Worm (Caenorhabditis elegans) whole organism, L3 larva: ENCODE measurements around the gene srw-99.

Experiments
- ZK546.5 ChIP-seq: sonication (generic microtip); optimal IDR thresholded peaks from 2 replicates; lab custom pipeline; 2017; ENCODE audit warnings: missing biosample characterization, missing genetic modification characterization
- aly-2 ChIP-seq: fragments of 150-350 bp; optimal IDR thresholded peaks from 2 replicates; lab custom pipeline; 2014; ENCODE audit warnings: missing biosample characterization, missing genetic modification characterization
- ceh-82 ChIP-seq: fragments of 150-350 bp; optimal IDR thresholded peaks from 2 replicates; lab custom pipeline; 2014; ENCODE audit warnings: missing biosample characterization, missing genetic modification characterization
- ceh-9 ChIP-seq: sonication (generic microtip); optimal IDR thresholded peaks from 2 replicates; lab custom pipeline; 2018; ENCODE audit warnings: missing biosample characterization, missing genetic modification characterization
- egl-27 ChIP-seq: sonication (generic microtip); optimal IDR thresholded peaks from 4 replicates; lab custom pipeline; 2017; ENCODE audit warnings: missing biosample characterization, missing genetic modification reagents, missing genetic modification characterization
- elt-1 ChIP-seq: fragments of 150-350 bp; optimal IDR thresholded peaks from 2 replicates; lab custom pipeline; 2014; ENCODE audit warnings: missing biosample characterization, missing genetic modification characterization
- elt-2 ChIP-seq: sonication (generic microtip); optimal IDR thresholded peaks from 2 replicates; lab custom pipeline; 2016; ENCODE audit warnings: missing genetic modification reagents, mild to moderate bottlenecking, missing genetic modification characterization, missing compliant biosample characterization
- elt-3 ChIP-seq, 3 experiments: fragments of 150-350 bp in 1 of 3; sonication (generic microtip) in 2 of 3; optimal IDR thresholded peaks; 2 replicates in 2 of 3; 4 replicates in 1 of 3; lab custom pipeline; 2014 to 2017; ENCODE audit warnings: missing biosample characterization in 3 of 3, missing genetic modification characterization in 3 of 3
- eor-1 ChIP-seq, 2 experiments: fragments of 150-350 bp; optimal IDR thresholded peaks; 2 replicates each; lab custom pipeline; 2014 to 2018; ENCODE audit warnings: missing biosample characterization in 2 of 2, missing genetic modification characterization in 2 of 2
- fkh-2 ChIP-seq: fragments of 150-350 bp; optimal IDR thresholded peaks from 2 replicates; lab custom pipeline; 2014; ENCODE audit warnings: missing biosample characterization, missing genetic modification reagents, missing genetic modification characterization
- hmg-11 ChIP-seq: sonication (generic microtip); optimal IDR thresholded peaks from 2 replicates; lab custom pipeline; 2016; ENCODE audit warnings: missing genetic modification characterization, missing compliant biosample characterization
- jun-1 ChIP-seq: fragments of 150-350 bp; optimal IDR thresholded peaks from 2 replicates; lab custom pipeline; 2014; ENCODE audit warnings: missing biosample characterization, missing genetic modification reagents, missing genetic modification characterization
- lsy-12 ChIP-seq: sonication (generic microtip); optimal IDR thresholded peaks from 2 replicates; lab custom pipeline; 2016; ENCODE audit warnings: mild to moderate bottlenecking, missing genetic modification characterization, missing compliant biosample characterization
- mdl-1 ChIP-seq: fragments of 150-350 bp; optimal IDR thresholded peaks from 2 replicates; lab custom pipeline; 2014; ENCODE audit warnings: missing biosample characterization, missing genetic modification characterization
- mml-1 ChIP-seq: fragments of 150-350 bp; sonication (generic microtip); optimal IDR thresholded peaks from 3 replicates; lab custom pipeline; 2014; ENCODE audit warnings: missing biosample characterization, missing genetic modification characterization
- nfya-1 ChIP-seq: sonication (generic microtip); optimal IDR thresholded peaks from 2 replicates; lab custom pipeline; 2017; ENCODE audit warnings: missing genetic modification characterization, mild to moderate bottlenecking, missing compliant biosample characterization, antibody characterized with exemption, moderate library complexity; ENCODE audit not compliant: insufficient read depth
- nhr-11 ChIP-seq: fragments of 150-350 bp; optimal IDR thresholded peaks from 2 replicates; lab custom pipeline; 2014; ENCODE audit warnings: missing biosample characterization, missing genetic modification characterization
- nhr-12 ChIP-seq: fragments of 150-350 bp; optimal IDR thresholded peaks from 2 replicates; lab custom pipeline; 2014; ENCODE audit warnings: missing biosample characterization, missing genetic modification characterization
- nhr-23 ChIP-seq: fragments of 150-350 bp; optimal IDR thresholded peaks from 2 replicates; lab custom pipeline; 2014; ENCODE audit warnings: missing biosample characterization, missing genetic modification reagents, missing genetic modification characterization
- nhr-237 ChIP-seq: fragments of 150-350 bp; optimal IDR thresholded peaks from 2 replicates; lab custom pipeline; 2014; ENCODE audit warnings: missing biosample characterization, missing genetic modification characterization
- nhr-28 ChIP-seq: fragments of 150-350 bp; optimal IDR thresholded peaks from 2 replicates; lab custom pipeline; 2014; ENCODE audit warnings: missing biosample characterization, missing genetic modification characterization
- nhr-67 ChIP-seq: fragments of 150-350 bp; optimal IDR thresholded peaks from 2 replicates; lab custom pipeline; 2014; ENCODE audit warnings: missing biosample characterization, missing genetic modification characterization
- nhr-76 ChIP-seq: fragments of 150-350 bp; sonication (generic microtip); optimal IDR thresholded peaks from 5 replicates; lab custom pipeline; 2014; ENCODE audit warnings: missing biosample characterization, missing genetic modification characterization
- nhr-77 ChIP-seq: fragments of 150-350 bp; optimal IDR thresholded peaks from 2 replicates; lab custom pipeline; 2014; ENCODE audit warnings: missing biosample characterization, missing genetic modification characterization
- pha-4 ChIP-seq: fragments of 150-350 bp; optimal IDR thresholded peaks from 2 replicates; lab custom pipeline; 2014; ENCODE audit warnings: missing biosample characterization, missing genetic modification reagents, missing genetic modification characterization
- sea-2 ChIP-seq: fragments of 150-350 bp; sonication (generic microtip); optimal IDR thresholded peaks from 4 replicates; lab custom pipeline; 2014; ENCODE audit warnings: missing biosample characterization, missing genetic modification reagents, missing genetic modification characterization
- skn-1 ChIP-seq: fragments of 150-350 bp; optimal IDR thresholded peaks from 2 replicates; lab custom pipeline; 2014; ENCODE audit warnings: missing biosample characterization, missing genetic modification characterization
- snpc-4 ChIP-seq: fragments of 150-350 bp; optimal IDR thresholded peaks from 2 replicates; lab custom pipeline; 2014; ENCODE audit warnings: missing biosample characterization, missing genetic modification characterization
- tbx-2 ChIP-seq: sonication (generic microtip); optimal IDR thresholded peaks from 2 replicates; lab custom pipeline; 2016; ENCODE audit warnings: mild to moderate bottlenecking, missing genetic modification characterization, missing compliant biosample characterization
- unc-39 ChIP-seq: sonication (generic microtip); optimal IDR thresholded peaks from 4 replicates; lab custom pipeline; 2017; ENCODE audit warnings: missing biosample characterization, missing genetic modification characterization
- unc-62 ChIP-seq: fragments of 150-350 bp; sonication (generic microtip); optimal IDR thresholded peaks from 4 replicates; lab custom pipeline; 2014; ENCODE audit warnings: missing biosample characterization, missing genetic modification reagents, missing genetic modification characterization
- zag-1 ChIP-seq: fragments of 150-350 bp; optimal IDR thresholded peaks from 2 replicates; lab custom pipeline; 2014; ENCODE audit warnings: missing biosample characterization, missing genetic modification characterization
- ztf-4 ChIP-seq: fragments of 150-350 bp; optimal IDR thresholded peaks from 2 replicates; lab custom pipeline; 2014; ENCODE audit warnings: missing biosample characterization, missing genetic modification characterization

Gene srw-99

ce11 chrV:1699228-1699795 is 9.2 kb upstream of the srw-99 start:
- TF ChIP-seq unc-62 (no peak), nhr-23 (tag; lab: Kevin White, UChicago) (no peak), nhr-28 (tag; lab: Kevin White, UChicago) (no peak), snpc-4 (tag; lab: Kevin White, UChicago) (no peak), elt-2 (tag; lab: Kevin White, UChicago) (no peak), pha-4 (tag; lab: Kevin White, UChicago) (no peak), elt-1 (tag; lab: Kevin White, UChicago) (no peak), jun-1 (tag; lab: Kevin White, UChicago) (no peak), ceh-82 (tag; lab: Kevin White, UChicago) (no peak), ceh-9 (tag; lab: Kevin White, UChicago) (no peak), fkh-2 (tag; lab: Kevin White, UChicago) (no peak), aly-2 (tag; lab: Kevin White, UChicago) (no peak), eor-1 (tag; optimal IDR thresholded peaks at IDR 0.05; lab: Kevin White, UChicago) (no peak), skn-1 (tag; lab: Kevin White, UChicago) (no peak), elt-3 (tag; optimal IDR thresholded peaks at IDR 0.05; lab: Kevin White, UChicago) (no peak), nfya-1 (no peak)

ce11 chrV:1701584-1702101 is 6.9 kb upstream of the srw-99 start, which contains the start of gene srw-90:
srw-90 (plus strand) TSS chrV:1702051.
- TF ChIP-seq snpc-4 (tag; lab: Kevin White, UChicago) (no peak), egl-27 (no peak), nhr-11 (tag; lab: Kevin White, UChicago) (no peak), hmg-11 (tag; lab: Kevin White, UChicago) (no peak), nhr-23 (tag; lab: Kevin White, UChicago) (no peak), unc-39 (no peak), elt-2 (tag; lab: Kevin White, UChicago) (no peak), nhr-12 (tag; lab: Kevin White, UChicago) (no peak)

ce11 chrV:1710909-1711308 is 2.4 kb downstream of the srw-99 start, which contains the start of gene srw-100:
srw-100 (plus strand) TSS chrV:1711209.
- TF ChIP-seq skn-1 (tag; lab: Kevin White, UChicago) (no peak), pha-4 (tag; lab: Kevin White, UChicago) (no peak), mml-1 (tag; lab: Kevin White, UChicago) (no peak), nhr-23 (tag; lab: Kevin White, UChicago) (no peak), nhr-76 (tag; lab: Kevin White, UChicago) (no peak), nhr-77 (tag; lab: Kevin White, UChicago) (no peak), sea-2 (GFP tag; lab: Kevin White, UChicago) (no peak), egl-27 (no peak), mdl-1 (tag; lab: Kevin White, UChicago) (no peak), zag-1 (no peak), nhr-67 (tag; lab: Kevin White, UChicago) (no peak)
- TF ChIP-seq, all 47 proteins: peak for 0

- TF ChIP-seq nhr-11 (tag; lab: Kevin White, UChicago) (no peak), sea-2 (GFP tag; lab: Kevin White, UChicago) (no peak), ztf-4 (tag; lab: Kevin White, UChicago) (no peak), skn-1 (tag; lab: Kevin White, UChicago) (no peak), lsy-12 (no peak), aly-2 (tag; lab: Kevin White, UChicago) (no peak), elt-3 (tag; optimal IDR thresholded peaks at IDR 0.05; lab: Kevin White, UChicago) (no peak), ZK546.5 (tag; lab: Kevin White, UChicago) (no peak), nfya-1 (no peak), pha-4 (tag; lab: Kevin White, UChicago) (no peak), tbx-2 (tag; lab: Kevin White, UChicago) (no peak), nhr-237 (tag; lab: Kevin White, UChicago) (no peak), egl-27 (no peak)
Measured at ce11 chrV:1716892-1717291, 8.4 kb downstream of the srw-99 start, which contains the start of gene srw-103. srw-103 (plus strand) TSS chrV:1717192.
